Worm (Caenorhabditis elegans) whole organism, L4 larva: ENCODE measurements around the gene slc-17.3.

Source experiments
- aha-1 ChIP-seq: fragments of 150-350 bp; peaks from one replicate; lab custom pipeline; 2014; ENCODE audit warnings: missing biosample characterization, missing genetic modification characterization
- dmd-8 ChIP-seq: fragments of 200-800 bp; sonication (Bioruptor generic); IDR thresholded peaks from 2 replicates; pipeline ENCODE4 v1.3.6; 2022; ENCODE audit warnings: missing genetic modification characterization, missing compliant biosample characterization
- dpl-1 ChIP-seq: fragments of 150-350 bp; optimal IDR thresholded peaks from 2 replicates; lab custom pipeline; 2014; ENCODE audit warnings: missing biosample characterization, missing genetic modification reagents, missing genetic modification characterization
- fos-1 ChIP-seq: fragments of 150-350 bp; optimal IDR thresholded peaks from 2 replicates; lab custom pipeline; 2014; ENCODE audit warnings: missing biosample characterization, missing genetic modification characterization
- lim-7 ChIP-seq: fragments of 200-800 bp; sonication (Bioruptor generic); IDR thresholded peaks from 2 replicates; pipeline ENCODE4 v1.3.6; 2022; ENCODE audit warnings: missing genetic modification characterization, missing compliant biosample characterization
- lsy-2 ChIP-seq, 2 experiments: fragments of 150-350 bp in 1 of 2; sonication (generic microtip) in 1 of 2; optimal IDR thresholded peaks; 2 replicates each; lab custom pipeline; 2014 to 2017; ENCODE audit warnings: missing biosample characterization in 2 of 2, missing genetic modification characterization in 2 of 2
- mdl-1 ChIP-seq, 2 experiments: fragments of 150-350 bp in 1 of 2; sonication (generic microtip) in 1 of 2; optimal IDR thresholded peaks; 2 replicates each; lab custom pipeline; 2014 to 2017; ENCODE audit warnings: missing biosample characterization in 2 of 2, missing genetic modification characterization in 2 of 2
- unc-39 ChIP-seq: sonication (generic microtip); optimal IDR thresholded peaks from 2 replicates; lab custom pipeline; 2017; ENCODE audit warnings: missing biosample characterization, missing genetic modification characterization
- unc-62 ChIP-seq, 3 experiments: fragments of 150-350 bp in 1 of 3; sonication (generic microtip); optimal IDR thresholded peaks in 2 of 3; peaks in 1 of 3; 1 replicate in 1 of 3; 2 replicates in 2 of 3; lab custom pipeline; 2014 to 2017; ENCODE audit warnings: missing biosample characterization in 3 of 3, missing genetic modification characterization in 3 of 3, missing genetic modification reagents in 3 of 3, missing genotype in 1 of 3
- ztf-11 ChIP-seq: fragments of 150-350 bp; optimal IDR thresholded peaks from 2 replicates; lab custom pipeline; 2014; ENCODE audit warnings: missing biosample characterization, missing genetic modification characterization

ce11 chrIII:7865238-7865761, at the start of gene slc-17.3:
- no peak for TF ChIP-seq dmd-8
- TF ChIP-seq aha-1 (tag; lab: Kevin White, UChicago): peak; percentile 31
- no peak for TF ChIP-seq unc-62 (GFP tag; optimal IDR thresholded peaks at IDR 0.05 in 1 of 2; lab: Kevin White, UChicago)
- TF ChIP-seq unc-62 (tag; optimal IDR thresholded peaks at IDR 0.05; lab: Kevin White, UChicago): no peak
- no peak for TF ChIP-seq mdl-1 (tag; optimal IDR thresholded peaks at IDR 0.05; lab: Kevin White, UChicago)
- TF ChIP-seq ztf-11 (tag; lab: Kevin White, UChicago): no peak
- TF ChIP-seq lim-7 (GFP tag; lab: Robert Waterston, UW): no peak
- no peak for TF ChIP-seq dpl-1
- TF ChIP-seq lsy-2 (tag; optimal IDR thresholded peaks at IDR 0.05; lab: Kevin White, UChicago): no peak
- TF ChIP-seq unc-39 (tag; lab: Kevin White, UChicago): no peak
- TF ChIP-seq fos-1 (tag; lab: Kevin White, UChicago): no peak
